Fruit fly (Drosophila melanogaster): ENCODE measurements around the gene CG32191.

Gene CG32191

DNA sequence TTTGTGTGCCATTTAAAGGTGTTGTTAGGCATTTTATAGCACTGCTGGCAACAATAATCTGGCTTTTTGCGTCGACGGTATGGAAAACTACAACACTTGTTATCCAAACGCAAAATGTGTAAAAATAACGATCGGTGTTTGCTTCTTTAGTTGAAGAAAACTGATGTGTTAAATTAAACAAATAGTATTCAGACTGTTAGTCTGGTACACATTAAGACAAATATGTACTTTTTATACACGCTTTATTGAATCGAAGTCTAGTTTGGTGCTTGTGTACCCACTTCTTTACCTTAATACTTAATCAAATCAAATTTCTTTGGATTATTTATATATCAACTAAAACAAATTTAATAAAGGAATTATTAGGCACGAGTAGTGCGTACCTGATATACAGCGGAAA lies 17.5 kb downstream of the CG32191 start (continued):
- TF ChIP-seq CG7987 (GFP tag; optimal IDR thresholded peaks at IDR 0.05), result no peak
- no peak for TF ChIP-seq CG43689 (GFP tag; IDR thresholded peaks at IDR 0.05)
- TF ChIP-seq dm (GFP tag; optimal IDR thresholded peaks at IDR 0.05), result no peak
- TF ChIP-seq hth (optimal IDR thresholded peaks at IDR 0.05), result no peak
- TF ChIP-seq CG8281 (tag; optimal IDR thresholded peaks at IDR 0.05), result no peak
- TF ChIP-seq CG34376 (GFP tag; optimal IDR thresholded peaks at IDR 0.05), result no peak
- no peak for TF ChIP-seq so (GFP tag; IDR thresholded peaks at IDR 0.05)
- no peak for TF ChIP-seq CG5953 (GFP tag; IDR thresholded peaks at IDR 0.05)
- no peak for TF ChIP-seq aop (GFP tag; IDR thresholded peaks at IDR 0.05)
- TF ChIP-seq lola (GFP tag; optimal IDR thresholded peaks at IDR 0.05), result no peak
- TF ChIP-seq dimm (GFP tag; IDR thresholded peaks at IDR 0.05), result no peak
- no peak for TF ChIP-seq CG17802 (tag; optimal IDR thresholded peaks at IDR 0.05)
- TF ChIP-seq Scr (GFP tag; IDR thresholded peaks at IDR 0.05; ENCODE audit: partially characterized antibody), result no peak
- TF ChIP-seq CG2129 (GFP tag; IDR thresholded peaks at IDR 0.05; ENCODE audit: partially characterized antibody), result no peak
- TF ChIP-seq CG17829 (tag; optimal IDR thresholded peaks at IDR 0.05), result no peak
- no peak for TF ChIP-seq CG7372 (GFP tag; IDR thresholded peaks at IDR 0.05)
- TF ChIP-seq CG12744 (GFP tag; optimal IDR thresholded peaks at IDR 0.05), result peak; percentile 15
- TF ChIP-seq CG12659 (GFP tag; optimal IDR thresholded peaks at IDR 0.05), result no peak
- no peak for TF ChIP-seq zfh1 (GFP tag; IDR thresholded peaks at IDR 0.05)
- no peak for TF ChIP-seq CG16815 (GFP tag; optimal IDR thresholded peaks at IDR 0.05)
- no peak for TF ChIP-seq en (GFP tag; optimal IDR thresholded peaks at IDR 0.05)
- TF ChIP-seq Gug (GFP tag; IDR thresholded peaks at IDR 0.05), result no peak
- no peak for TF ChIP-seq CG13287 (GFP tag; IDR thresholded peaks at IDR 0.05; ENCODE audit: partially characterized antibody)
- TF ChIP-seq Rfx (GFP tag; IDR thresholded peaks at IDR 0.05), result no peak
- no peak for TF ChIP-seq CG31388 (GFP tag; optimal IDR thresholded peaks at IDR 0.05)
- no peak for TF ChIP-seq CG32532 (GFP tag; IDR thresholded peaks at IDR 0.05)
- TF ChIP-seq CG16779 (GFP tag; IDR thresholded peaks at IDR 0.05), result no peak
- TF ChIP-seq CG6765 (GFP tag; optimal IDR thresholded peaks at IDR 0.05), result peak; percentile 66
- no peak for TF ChIP-seq zf30C (GFP tag; optimal IDR thresholded peaks at IDR 0.05)
- no peak for TF ChIP-seq gsb-n (tag; optimal IDR thresholded peaks at IDR 0.05)
- TF ChIP-seq D19A (tag; optimal IDR thresholded peaks at IDR 0.05), result no peak
- no peak for TF ChIP-seq Max (GFP tag; optimal IDR thresholded peaks at IDR 0.05)
- TF ChIP-seq CG9817 (tag; optimal IDR thresholded peaks at IDR 0.05), result peak; percentile 42
- TF ChIP-seq Hmr (GFP tag; optimal IDR thresholded peaks at IDR 0.05), result peak; percentile 87
- peak; percentile 80 for TF ChIP-seq B-H2 (GFP tag; optimal IDR thresholded peaks at IDR 0.05)
- TF ChIP-seq CG18476 (GFP tag; optimal IDR thresholded peaks at IDR 0.05), result no peak
- no peak for TF ChIP-seq CG10431 (GFP tag; optimal IDR thresholded peaks at IDR 0.05)
- no peak for TF ChIP-seq psq (GFP tag; optimal IDR thresholded peaks at IDR 0.05)
- no peak for TF ChIP-seq Dad (GFP tag; optimal IDR thresholded peaks at IDR 0.05)
- TF ChIP-seq exex (tag; optimal IDR thresholded peaks at IDR 0.05), result peak; percentile 34
- no peak for TF ChIP-seq CG17361 (GFP tag; IDR thresholded peaks at IDR 0.05)
- TF ChIP-seq Hey (tag; optimal IDR thresholded peaks at IDR 0.05), result peak; percentile 13
- no peak for TF ChIP-seq trem (tag; optimal IDR thresholded peaks at IDR 0.05)
- no peak for TF ChIP-seq CG9876 (GFP tag; optimal IDR thresholded peaks at IDR 0.05)
- peak; percentile 91 for TF ChIP-seq CG18599 (GFP tag; optimal IDR thresholded peaks at IDR 0.05)
- TF ChIP-seq lmd (GFP tag; IDR thresholded peaks at IDR 0.05), result no peak
- TF ChIP-seq CG1024 (GFP tag; IDR thresholded peaks at IDR 0.05), result no peak
- no peak for TF ChIP-seq nmo (GFP tag; optimal IDR thresholded peaks at IDR 0.05)
- no peak for TF ChIP-seq crol (GFP tag; IDR thresholded peaks at IDR 0.05)
- no peak for TF ChIP-seq yki (optimal IDR thresholded peaks at IDR 0.05)
- TF ChIP-seq Sry-δ (GFP tag; optimal IDR thresholded peaks at IDR 0.05), result no peak
- no peak for TF ChIP-seq CG10321 (GFP tag; IDR thresholded peaks at IDR 0.05)
- TF ChIP-seq Hand (GFP tag; optimal IDR thresholded peaks at IDR 0.05), result peak; percentile 49

Measured in whole organism, embryonic.